Fruit fly (Drosophila melanogaster) whole organism, embryonic: Measurements from ENCODE around the gene CG9919.

ENCODE experiments used
- CG10267 ChIP-seq: fragments of 200-800 bp; sonication (Bioruptor generic); optimal IDR thresholded peaks from 2 replicates; lab custom pipeline; 2018; ENCODE audit warnings: missing biosample characterization, mild to moderate bottlenecking, missing genetic modification characterization, moderate library complexity
- CG10274 ChIP-seq: fragments of 200-800 bp; sonication (Bioruptor generic); optimal IDR thresholded peaks from 3 replicates; lab custom pipeline; 2017; ENCODE audit warnings: missing biosample characterization, mild to moderate bottlenecking, missing genetic modification characterization
- CG10431 ChIP-seq: fragments of 200-800 bp; sonication (Bioruptor generic); optimal IDR thresholded peaks from 3 replicates; lab custom pipeline; 2018; ENCODE audit warnings: missing biosample characterization, mild to moderate bottlenecking, missing genetic modification characterization
- CG10565 ChIP-seq: fragments of 200-800 bp; sonication (Bioruptor generic); optimal IDR thresholded peaks from 3 replicates; lab custom pipeline; 2016; ENCODE audit warnings: missing biosample characterization, mild to moderate bottlenecking, missing genetic modification characterization
- CG13287 ChIP-seq: fragments of 200-800 bp; sonication (Bioruptor generic); IDR thresholded peaks from 2 replicates; pipeline ENCODE4 v1.3.6; 2022; ENCODE audit warnings: missing biosample characterization, missing genetic modification characterization; ENCODE audit not compliant: partially characterized antibody
- CG14014 ChIP-seq: fragments of 200-800 bp; sonication (Bioruptor generic); IDR thresholded peaks from 2 replicates; pipeline ENCODE4 v1.3.6; 2022; ENCODE audit warnings: missing biosample characterization, missing genetic modification characterization
- CG15514 ChIP-seq: fragments of 200-800 bp; sonication (Bioruptor generic); optimal IDR thresholded peaks from 3 replicates; lab custom pipeline; 2017; ENCODE audit warnings: missing biosample characterization, missing genetic modification characterization, mild to moderate bottlenecking, moderate library complexity, missing genetic modification reagents
- CG17802 ChIP-seq: fragments of 200-800 bp; sonication (Bioruptor generic); optimal IDR thresholded peaks from 2 replicates; lab custom pipeline; 2018; ENCODE audit warnings: missing biosample characterization, mild to moderate bottlenecking, missing genetic modification characterization, moderate library complexity
- CG18764 ChIP-seq: fragments of 200-800 bp; sonication (Bioruptor generic); optimal IDR thresholded peaks from 3 replicates; lab custom pipeline; 2016; ENCODE audit warnings: missing biosample characterization, missing genetic modification characterization
- CG30431 ChIP-seq: fragments of 200-800 bp; sonication (Bioruptor generic); optimal IDR thresholded peaks from 2 replicates; lab custom pipeline; 2017; ENCODE audit warnings: missing biosample characterization, missing genetic modification characterization
- CG33557 ChIP-seq: fragments of 200-800 bp; sonication (Bioruptor generic); optimal IDR thresholded peaks from 2 replicates; lab custom pipeline; 2019; ENCODE audit warnings: missing biosample characterization, mild to moderate bottlenecking, missing genetic modification characterization, moderate library complexity
- CG3407 ChIP-seq: fragments of 200-800 bp; sonication (Bioruptor generic); optimal IDR thresholded peaks from 2 replicates; lab custom pipeline; 2018; ENCODE audit warnings: missing biosample characterization, mild to moderate bottlenecking, missing genetic modification characterization
- CG3838 ChIP-seq: fragments of 200-800 bp; sonication (Bioruptor generic); optimal IDR thresholded peaks from 3 replicates; lab custom pipeline; 2016; ENCODE audit warnings: missing biosample characterization, missing genetic modification characterization
- CG3847 ChIP-seq: fragments of 200-800 bp; sonication (Bioruptor generic); IDR thresholded peaks from 2 replicates; pipeline ENCODE4 v1.3.6; 2022; ENCODE audit warnings: missing biosample characterization, missing genetic modification characterization
- CG4282 ChIP-seq: fragments of 200-800 bp; sonication (Bioruptor generic); optimal IDR thresholded peaks from 2 replicates; lab custom pipeline; 2016; ENCODE audit warnings: missing biosample characterization, missing genetic modification characterization
- CG6175 ChIP-seq: fragments of 200-800 bp; sonication (Bioruptor generic); IDR thresholded peaks from 3 replicates; pipeline ENCODE4 v1.3.6; 2022; ENCODE audit warnings: missing biosample characterization, missing genetic modification characterization
- CG6791 ChIP-seq: fragments of 200-800 bp; sonication (Bioruptor generic); IDR thresholded peaks from 3 replicates; pipeline ENCODE4 v1.3.6; 2022; ENCODE audit warnings: missing biosample characterization, missing genetic modification characterization; ENCODE audit not compliant: partially characterized antibody
- CG7839 ChIP-seq: fragments of 200-800 bp; sonication (Bioruptor generic); optimal IDR thresholded peaks from 3 replicates; lab custom pipeline; 2018; ENCODE audit warnings: missing biosample characterization, mild to moderate bottlenecking, missing genetic modification characterization, moderate library complexity
- CG8290 ChIP-seq, 3 experiments: fragments of 200-800 bp; sonication (Bioruptor generic); optimal IDR thresholded peaks; 2 replicates each; lab custom pipeline; 2016 to 2019; ENCODE audit warnings: missing biosample characterization in 3 of 3, missing genetic modification characterization in 3 of 3, mild to moderate bottlenecking in 2 of 3, moderate library complexity in 1 of 3
- CG9215 ChIP-seq: fragments of 200-800 bp; sonication (Bioruptor generic); IDR thresholded peaks from 2 replicates; pipeline ENCODE4 v1.3.6; 2022; ENCODE audit warnings: missing biosample characterization, missing genetic modification characterization
- CG9876 ChIP-seq: fragments of 200-800 bp; sonication (Bioruptor generic); optimal IDR thresholded peaks from 2 replicates; lab custom pipeline; 2016; ENCODE audit warnings: missing biosample characterization, missing genetic modification characterization
- CTCF ChIP-seq: fragments of 200-800 bp; sonication (Bioruptor generic); optimal IDR thresholded peaks from 2 replicates; lab custom pipeline; 2017; ENCODE audit warnings: missing biosample characterization, mild to moderate bottlenecking, missing genetic modification characterization, moderate library complexity
- Doc3 ChIP-seq: fragments of 200-800 bp; sonication (Bioruptor generic); IDR thresholded peaks from 3 replicates; pipeline ENCODE4 v1.3.6; 2022; ENCODE audit warnings: missing biosample characterization, missing genetic modification characterization; ENCODE audit not compliant: partially characterized antibody
- HLHmδ ChIP-seq: fragments of 200-800 bp; sonication (Bioruptor generic); optimal IDR thresholded peaks from 2 replicates; lab custom pipeline; 2018; ENCODE audit warnings: missing biosample characterization, mild to moderate bottlenecking, missing genetic modification characterization, moderate library complexity
- MBD-R2 ChIP-seq: fragments of 200-800 bp; sonication (Bioruptor generic); IDR thresholded peaks from 2 replicates; pipeline ENCODE4 v1.3.6; 2022; ENCODE audit warnings: missing biosample characterization, missing genetic modification characterization
- Mrtf ChIP-seq: fragments of 200-800 bp; sonication (Bioruptor generic); IDR thresholded peaks from 3 replicates; pipeline ENCODE4 v1.3.6; 2022; ENCODE audit warnings: missing biosample characterization, missing genetic modification characterization
- NfI ChIP-seq: fragments of 200-800 bp; sonication (Bioruptor generic); optimal IDR thresholded peaks from 3 replicates; lab custom pipeline; 2018; ENCODE audit warnings: missing biosample characterization, mild to moderate bottlenecking, missing genetic modification characterization, moderate library complexity
- Ptx1 ChIP-seq: fragments of 200-800 bp; sonication (Bioruptor generic); IDR thresholded peaks from 2 replicates; pipeline ENCODE4 v1.3.6; 2022; ENCODE audit warnings: missing biosample characterization, missing genetic modification characterization
- Xrp1 ChIP-seq: fragments of 200-800 bp; sonication (Bioruptor generic); IDR thresholded peaks from 2 replicates; pipeline ENCODE4 v1.3.6; 2022; ENCODE audit warnings: missing biosample characterization, missing genetic modification characterization
- ase ChIP-seq: fragments of 200-800 bp; sonication (Bioruptor generic); IDR thresholded peaks from 3 replicates; pipeline ENCODE4 v1.3.6; 2022; ENCODE audit warnings: missing biosample characterization, missing genetic modification characterization
- bab2 ChIP-seq: fragments of 200-800 bp; sonication (Bioruptor generic); optimal IDR thresholded peaks from 2 replicates; lab custom pipeline; 2016; ENCODE audit warnings: missing biosample characterization, missing genetic modification characterization
- bsh ChIP-seq, 2 experiments: fragments of 200-800 bp; sonication (Bioruptor generic); optimal IDR thresholded peaks; 2 replicates each; lab custom pipeline; 2017 to 2018; ENCODE audit warnings: mild to moderate bottlenecking in 2 of 2, missing biosample characterization in 2 of 2, missing genetic modification characterization in 2 of 2, moderate library complexity in 1 of 2
- chm ChIP-seq: fragments of 200-800 bp; sonication (Bioruptor generic); IDR thresholded peaks from 2 replicates; pipeline ENCODE4 v1.3.6; 2022; ENCODE audit warnings: missing biosample characterization, missing genetic modification characterization
- croc ChIP-seq: fragments of 200-800 bp; sonication (Bioruptor generic); conservative IDR thresholded peaks from 3 replicates; pipeline ENCODE4 v1.3.6; 2022; ENCODE audit warnings: missing biosample characterization, missing genetic modification characterization
- disco-r ChIP-seq: fragments of 200-800 bp; sonication (Bioruptor generic); optimal IDR thresholded peaks from 2 replicates; lab custom pipeline; 2016; ENCODE audit warnings: missing biosample characterization, missing genetic modification characterization
- gcm ChIP-seq: fragments of 200-800 bp; sonication (Bioruptor generic); optimal IDR thresholded peaks from 2 replicates; lab custom pipeline; 2019; ENCODE audit warnings: missing biosample characterization, mild to moderate bottlenecking, missing genetic modification characterization, moderate library complexity
- gsb ChIP-seq: fragments of 200-800 bp; sonication (Bioruptor generic); IDR thresholded peaks from 2 replicates; pipeline ENCODE4 v1.3.6; 2022; ENCODE audit warnings: missing biosample characterization, missing genetic modification characterization
- gt ChIP-seq: fragments of 200-800 bp; sonication (Bioruptor generic); IDR thresholded peaks from 2 replicates; pipeline ENCODE4 v1.3.6; 2022; ENCODE audit warnings: missing biosample characterization, missing genetic modification characterization
- hbn ChIP-seq: fragments of 200-800 bp; sonication (Bioruptor generic); IDR thresholded peaks from 2 replicates; pipeline ENCODE4 v1.3.6; 2022; ENCODE audit warnings: missing biosample characterization, missing genetic modification characterization; ENCODE audit not compliant: partially characterized antibody
- kah ChIP-seq: fragments of 200-800 bp; sonication (Bioruptor generic); optimal IDR thresholded peaks from 2 replicates; lab custom pipeline; 2018; ENCODE audit warnings: missing biosample characterization, mild to moderate bottlenecking, missing genetic modification characterization
- maf-S ChIP-seq: fragments of 200-800 bp; sonication (Bioruptor generic); optimal IDR thresholded peaks from 2 replicates; lab custom pipeline; 2016; ENCODE audit warnings: missing biosample characterization, missing genetic modification characterization
- mirr ChIP-seq: fragments of 200-800 bp; sonication (Bioruptor generic); optimal IDR thresholded peaks from 3 replicates; lab custom pipeline; 2018; ENCODE audit warnings: missing biosample characterization, mild to moderate bottlenecking, missing genetic modification characterization
- nau ChIP-seq: fragments of 200-800 bp; sonication (Bioruptor generic); optimal IDR thresholded peaks from 3 replicates; lab custom pipeline; 2017; ENCODE audit warnings: missing biosample characterization, mild to moderate bottlenecking, missing genetic modification characterization, missing genetic modification reagents
- nom ChIP-seq: fragments of 200-800 bp; sonication (Bioruptor generic); optimal IDR thresholded peaks from 2 replicates; lab custom pipeline; 2017; ENCODE audit warnings: missing biosample characterization, missing genetic modification characterization, mild to moderate bottlenecking, moderate library complexity, missing genetic modification reagents
- oc ChIP-seq: fragments of 200-800 bp; sonication (Bioruptor generic); optimal IDR thresholded peaks from 2 replicates; lab custom pipeline; 2018; ENCODE audit warnings: missing biosample characterization, mild to moderate bottlenecking, missing genetic modification characterization, moderate library complexity
- odd ChIP-seq: fragments of 200-800 bp; sonication (Bioruptor generic); optimal IDR thresholded peaks from 2 replicates; lab custom pipeline; 2017; ENCODE audit warnings: missing biosample characterization, mild to moderate bottlenecking, missing genetic modification characterization
- pnt ChIP-seq: fragments of 200-800 bp; sonication (Bioruptor generic); optimal IDR thresholded peaks from 3 replicates; lab custom pipeline; 2016; ENCODE audit warnings: missing biosample characterization, missing genetic modification characterization
- row ChIP-seq: fragments of 200-800 bp; sonication (Bioruptor generic); IDR thresholded peaks from 3 replicates; pipeline ENCODE4 v1.3.6; 2022; ENCODE audit warnings: missing biosample characterization, missing genetic modification characterization
- wdn ChIP-seq: fragments of 200-800 bp; sonication (Bioruptor generic); IDR thresholded peaks from 2 replicates; pipeline ENCODE4 v1.3.6; 2022; ENCODE audit warnings: missing biosample characterization, missing genetic modification characterization
- zen2 ChIP-seq: fragments of 200-800 bp; sonication (Bioruptor generic); IDR thresholded peaks from 3 replicates; pipeline ENCODE4 v1.3.6; 2022; ENCODE audit warnings: missing biosample characterization, missing genetic modification characterization; ENCODE audit not compliant: partially characterized antibody

The CG9919 gene

dm6 chrX:16318858-16319557, 11.6 kb downstream of the CG9919 start (continued):
- no peak for TF ChIP-seq CG10267 (tag; lab: Kevin White, UChicago)
- TF ChIP-seq CG8290 (GFP tag; optimal IDR thresholded peaks at IDR 0.05; lab: Kevin White, UChicago): no peak
- TF ChIP-seq CG8290 (tag; optimal IDR thresholded peaks at IDR 0.05; lab: Kevin White, UChicago): peak in 1 of 2 experiments; percentile 54
- TF ChIP-seq gcm (GFP tag; lab: Kevin White, UChicago): peak; percentile 84
- TF ChIP-seq ase (GFP tag; lab: Robert Waterston, UW): no peak
- no peak for TF ChIP-seq nau (GFP tag; lab: Kevin White, UChicago)
- TF ChIP-seq CG10274 (GFP tag; lab: Kevin White, UChicago): no peak
- TF ChIP-seq CG17802 (tag; lab: Kevin White, UChicago): no peak
- no peak for TF ChIP-seq bab2
- TF ChIP-seq wdn (GFP tag; lab: Robert Waterston, UW): no peak
- no peak for TF ChIP-seq CG3847
- TF ChIP-seq gt (GFP tag; lab: Robert Waterston, UW): no peak
- peak in 1 of 2 experiments; percentile 41 for TF ChIP-seq bsh (GFP tag; optimal IDR thresholded peaks at IDR 0.05; lab: Kevin White, UChicago)
- TF ChIP-seq CG15514: peak; percentile 47
- TF ChIP-seq CG3838 (GFP tag; lab: Kevin White, UChicago): no peak
- no peak for TF ChIP-seq zen2 (GFP tag; lab: Robert Waterston, UW)
- no peak for TF ChIP-seq pnt (GFP tag; lab: Kevin White, UChicago)
- peak; percentile 82 for TF ChIP-seq mirr
- no peak for TF ChIP-seq Ptx1 (GFP tag; lab: Robert Waterston, UW)
- no peak for TF ChIP-seq disco-r
- TF ChIP-seq maf-S (GFP tag; lab: Kevin White, UChicago): no peak
- TF ChIP-seq CG3407 (GFP tag; lab: Kevin White, UChicago): no peak
- no peak for TF ChIP-seq CG10431
- peak; percentile 4 for TF ChIP-seq CG33557 (GFP tag; lab: Kevin White, UChicago)
- no peak for TF ChIP-seq CTCF
- peak; percentile 69 for TF ChIP-seq HLHmδ (GFP tag; lab: Kevin White, UChicago)
- TF ChIP-seq Mrtf: no peak
- peak; percentile 19 for TF ChIP-seq nom (GFP tag; lab: Kevin White, UChicago)
- TF ChIP-seq Xrp1: no peak
- no peak for TF ChIP-seq CG9876 (GFP tag; lab: Kevin White, UChicago)
- TF ChIP-seq chm (GFP tag; lab: Robert Waterston, UW): peak; percentile 74
- TF ChIP-seq CG4282 (GFP tag; lab: Kevin White, UChicago): no peak
- TF ChIP-seq CG6175: no peak
- peak; percentile 11; the same call in 2 of the 3 replicates for TF ChIP-seq row (GFP tag; lab: Robert Waterston, UW)
- no peak for TF ChIP-seq CG7839 (tag; lab: Kevin White, UChicago)
- no peak for TF ChIP-seq CG10565
- TF ChIP-seq CG14014: no peak
- TF ChIP-seq CG18764 (GFP tag; lab: Kevin White, UChicago): no peak
- TF ChIP-seq odd (GFP tag; lab: Kevin White, UChicago): no peak
- no peak for TF ChIP-seq croc (GFP tag; lab: Robert Waterston, UW)
- no peak for TF ChIP-seq kah (GFP tag; lab: Kevin White, UChicago)
- no peak for TF ChIP-seq hbn (GFP tag; lab: Robert Waterston, UW)
- no peak for TF ChIP-seq gsb
- no peak for TF ChIP-seq Doc3 (GFP tag; lab: Robert Waterston, UW)
- TF ChIP-seq CG30431 (GFP tag; lab: Kevin White, UChicago): no peak
- no peak for TF ChIP-seq NfI
- TF ChIP-seq CG9215: no peak
- no peak for TF ChIP-seq oc (tag; lab: Kevin White, UChicago)
- peak; percentile 16; the same call in 1 of the 2 replicates for TF ChIP-seq MBD-R2
- TF ChIP-seq CG13287 (GFP tag; lab: Robert Waterston, UW): no peak
- TF ChIP-seq CG6791 (GFP tag; lab: Robert Waterston, UW): peak; percentile 64; the same call in 2 of the 3 replicates
